Fruit fly (Drosophila melanogaster) whole organism, embryonic: Measurements from ENCODE around the gene CG14507.

ENCODE experiments used
- Adf1 ChIP-seq: fragments of 200-800 bp; sonication (Bioruptor generic); IDR thresholded peaks from 2 replicates; pipeline ENCODE4 v1.3.6; 2022; ENCODE audit warnings: missing biosample characterization, missing genetic modification characterization
- Atf6 ChIP-seq: fragments of 200-800 bp; sonication (Bioruptor generic); IDR thresholded peaks from 2 replicates; pipeline ENCODE4 v1.3.6; 2022; ENCODE audit warnings: missing biosample characterization, missing genetic modification characterization
- Bgb ChIP-seq: fragments of 200-800 bp; sonication (Bioruptor generic); IDR thresholded peaks from 2 replicates; pipeline ENCODE4 v1.3.6; 2022; ENCODE audit warnings: missing biosample characterization, missing genetic modification characterization; ENCODE audit not compliant: partially characterized antibody
- CG10274 ChIP-seq: fragments of 200-800 bp; sonication (Bioruptor generic); optimal IDR thresholded peaks from 3 replicates; lab custom pipeline; 2017; ENCODE audit warnings: missing biosample characterization, mild to moderate bottlenecking, missing genetic modification characterization
- CG10543 ChIP-seq: fragments of 200-800 bp; sonication (Bioruptor generic); optimal IDR thresholded peaks from 3 replicates; lab custom pipeline; 2017; ENCODE audit warnings: missing biosample characterization, mild to moderate bottlenecking, missing genetic modification characterization, moderate library complexity
- CG13424 ChIP-seq: fragments of 200-800 bp; sonication (Bioruptor generic); optimal IDR thresholded peaks from 2 replicates; lab custom pipeline; 2019; ENCODE audit warnings: missing biosample characterization, mild to moderate bottlenecking, missing genetic modification characterization, moderate library complexity
- CG16863 ChIP-seq: fragments of 200-800 bp; sonication (Bioruptor generic); optimal IDR thresholded peaks from 3 replicates; lab custom pipeline; 2016; ENCODE audit warnings: missing biosample characterization, missing genetic modification characterization
- CG17802 ChIP-seq: fragments of 200-800 bp; sonication (Bioruptor generic); optimal IDR thresholded peaks from 2 replicates; lab custom pipeline; 2018; ENCODE audit warnings: missing biosample characterization, mild to moderate bottlenecking, missing genetic modification characterization, moderate library complexity
- CG18599 ChIP-seq: fragments of 200-800 bp; sonication (Bioruptor generic); optimal IDR thresholded peaks from 3 replicates; lab custom pipeline; 2017; ENCODE audit warnings: missing biosample characterization, missing genetic modification characterization, mild to moderate bottlenecking, moderate library complexity, missing genetic modification reagents
- CG31224 ChIP-seq: fragments of 200-800 bp; sonication (Bioruptor generic); IDR thresholded peaks from 2 replicates; pipeline ENCODE4 v1.3.6; 2022; ENCODE audit warnings: missing biosample characterization, missing genetic modification characterization
- CG32767 ChIP-seq: fragments of 200-800 bp; sonication (Bioruptor generic); IDR thresholded peaks from 2 replicates; pipeline ENCODE4 v1.3.6; 2022; ENCODE audit warnings: missing biosample characterization, missing genetic modification characterization
- CG33557 ChIP-seq: fragments of 200-800 bp; sonication (Bioruptor generic); optimal IDR thresholded peaks from 2 replicates; lab custom pipeline; 2019; ENCODE audit warnings: missing biosample characterization, mild to moderate bottlenecking, missing genetic modification characterization, moderate library complexity
- CG4282 ChIP-seq: fragments of 200-800 bp; sonication (Bioruptor generic); optimal IDR thresholded peaks from 2 replicates; lab custom pipeline; 2016; ENCODE audit warnings: missing biosample characterization, missing genetic modification characterization
- CG4707 ChIP-seq: fragments of 200-800 bp; sonication (Bioruptor generic); optimal IDR thresholded peaks from 2 replicates; lab custom pipeline; 2018; ENCODE audit warnings: missing biosample characterization, mild to moderate bottlenecking, missing genetic modification characterization, moderate library complexity
- CG6854 ChIP-seq: fragments of 200-800 bp; sonication (Bioruptor generic); optimal IDR thresholded peaks from 3 replicates; lab custom pipeline; 2017; ENCODE audit warnings: missing biosample characterization, mild to moderate bottlenecking, missing genetic modification characterization
- CG8290 ChIP-seq, 3 experiments: fragments of 200-800 bp; sonication (Bioruptor generic); optimal IDR thresholded peaks; 2 replicates each; lab custom pipeline; 2016 to 2019; ENCODE audit warnings: missing biosample characterization in 3 of 3, missing genetic modification characterization in 3 of 3, mild to moderate bottlenecking in 2 of 3, moderate library complexity in 1 of 3
- CG8359 ChIP-seq: fragments of 200-800 bp; sonication (Bioruptor generic); optimal IDR thresholded peaks from 2 replicates; lab custom pipeline; 2017; ENCODE audit warnings: missing biosample characterization, mild to moderate bottlenecking, missing genetic modification characterization, borderline replicate concordance
- CG9932 ChIP-seq: fragments of 200-800 bp; sonication (Bioruptor generic); IDR thresholded peaks from 2 replicates; pipeline ENCODE4 v1.3.6; 2022; ENCODE audit warnings: missing biosample characterization, missing genetic modification characterization
- ERR ChIP-seq: fragments of 200-800 bp; sonication (Bioruptor generic); optimal IDR thresholded peaks from 2 replicates; lab custom pipeline; 2016; ENCODE audit warnings: missing biosample characterization, missing genetic modification characterization
- Elba2 ChIP-seq: fragments of 200-800 bp; sonication (Bioruptor generic); optimal IDR thresholded peaks from 3 replicates; lab custom pipeline; 2016; ENCODE audit warnings: missing biosample characterization, missing genetic modification characterization
- Hr78 ChIP-seq, 2 experiments: fragments of 200-800 bp in 1 of 2; fragments of >200 bp in 1 of 2; sonication (Bioruptor generic) in 1 of 2; optimal IDR thresholded peaks; 2 replicates each; lab custom pipeline; 2017 to 2019; ENCODE audit warnings: missing biosample characterization in 2 of 2, missing genetic modification characterization in 2 of 2, mild to moderate bottlenecking in 1 of 2, moderate library complexity in 1 of 2
- Lhr ChIP-seq: fragments of 200-800 bp; sonication (Bioruptor generic); optimal IDR thresholded peaks from 3 replicates; lab custom pipeline; 2017; ENCODE audit warnings: mild to moderate bottlenecking, missing biosample characterization, missing genetic modification reagents, missing genetic modification characterization
- MESR4 ChIP-seq: fragments of 200-800 bp; sonication (Bioruptor generic); optimal IDR thresholded peaks from 2 replicates; lab custom pipeline; 2018; ENCODE audit warnings: missing biosample characterization, mild to moderate bottlenecking, missing genetic modification characterization, moderate library complexity
- NFAT ChIP-seq: fragments of 200-800 bp; sonication (Bioruptor generic); IDR thresholded peaks from 2 replicates; pipeline ENCODE4 v1.3.6; 2022; ENCODE audit warnings: missing biosample characterization, missing genetic modification characterization
- Nf-YA ChIP-seq: fragments of 200-800 bp; sonication (Bioruptor generic); IDR thresholded peaks from 2 replicates; pipeline ENCODE4 v1.3.6; 2022; ENCODE audit warnings: missing biosample characterization, missing genetic modification characterization
- Ravus ChIP-seq: fragments of 200-800 bp; sonication (Bioruptor generic); IDR thresholded peaks from 2 replicates; pipeline ENCODE4 v1.3.6; 2022; ENCODE audit warnings: missing biosample characterization, missing genetic modification characterization
- Ssrp ChIP-seq: fragments of 200-800 bp; sonication (Bioruptor generic); optimal IDR thresholded peaks from 2 replicates; lab custom pipeline; 2018; ENCODE audit warnings: missing biosample characterization, mild to moderate bottlenecking, missing genetic modification characterization, moderate library complexity
- TFAM ChIP-seq: fragments of 200-800 bp; sonication (Bioruptor generic); optimal IDR thresholded peaks from 2 replicates; lab custom pipeline; 2017; ENCODE audit warnings: missing biosample characterization, missing genetic modification characterization, inconsistent platforms
- Xrp1 ChIP-seq: fragments of 200-800 bp; sonication (Bioruptor generic); IDR thresholded peaks from 2 replicates; pipeline ENCODE4 v1.3.6; 2022; ENCODE audit warnings: missing biosample characterization, missing genetic modification characterization
- aop ChIP-seq: fragments of 200-800 bp; sonication (Bioruptor generic); IDR thresholded peaks from 2 replicates; pipeline ENCODE4 v1.3.6; 2022; ENCODE audit warnings: missing biosample characterization, missing genetic modification characterization
- bsh ChIP-seq, 2 experiments: fragments of 200-800 bp; sonication (Bioruptor generic); optimal IDR thresholded peaks; 2 replicates each; lab custom pipeline; 2017 to 2018; ENCODE audit warnings: mild to moderate bottlenecking in 2 of 2, missing biosample characterization in 2 of 2, missing genetic modification characterization in 2 of 2, moderate library complexity in 1 of 2
- cato ChIP-seq: fragments of 200-800 bp; sonication (Bioruptor generic); optimal IDR thresholded peaks from 2 replicates; lab custom pipeline; 2016; ENCODE audit warnings: missing biosample characterization, missing genetic modification characterization, borderline replicate concordance
- chif ChIP-seq, 2 experiments: fragments of 200-800 bp; sonication (Bioruptor generic); optimal IDR thresholded peaks; 3 replicates each; lab custom pipeline; 2016; ENCODE audit warnings: missing biosample characterization in 2 of 2, missing genetic modification characterization in 2 of 2
- disco-r ChIP-seq: fragments of 200-800 bp; sonication (Bioruptor generic); optimal IDR thresholded peaks from 2 replicates; lab custom pipeline; 2016; ENCODE audit warnings: missing biosample characterization, missing genetic modification characterization
- dpn ChIP-seq, 2 experiments: fragments of 200-800 bp; sonication (Bioruptor generic); optimal IDR thresholded peaks; 3 replicates each; lab custom pipeline; 2016; ENCODE audit warnings: missing biosample characterization in 2 of 2, missing genetic modification characterization in 2 of 2
- fu2 ChIP-seq: fragments of 200-800 bp; sonication (Bioruptor generic); optimal IDR thresholded peaks from 2 replicates; lab custom pipeline; 2016; ENCODE audit warnings: missing biosample characterization, missing genetic modification characterization
- gfzf ChIP-seq: fragments of 200-800 bp; sonication (Bioruptor generic); optimal IDR thresholded peaks from 2 replicates; lab custom pipeline; 2016; ENCODE audit warnings: missing biosample characterization, mild to moderate bottlenecking, missing genetic modification characterization, moderate library complexity
- hbn ChIP-seq: fragments of 200-800 bp; sonication (Bioruptor generic); IDR thresholded peaks from 2 replicates; pipeline ENCODE4 v1.3.6; 2022; ENCODE audit warnings: missing biosample characterization, missing genetic modification characterization; ENCODE audit not compliant: partially characterized antibody
- kah ChIP-seq: fragments of 200-800 bp; sonication (Bioruptor generic); optimal IDR thresholded peaks from 2 replicates; lab custom pipeline; 2018; ENCODE audit warnings: missing biosample characterization, mild to moderate bottlenecking, missing genetic modification characterization
- mirr ChIP-seq: fragments of 200-800 bp; sonication (Bioruptor generic); optimal IDR thresholded peaks from 3 replicates; lab custom pipeline; 2018; ENCODE audit warnings: missing biosample characterization, mild to moderate bottlenecking, missing genetic modification characterization
- nau ChIP-seq: fragments of 200-800 bp; sonication (Bioruptor generic); optimal IDR thresholded peaks from 3 replicates; lab custom pipeline; 2017; ENCODE audit warnings: missing biosample characterization, mild to moderate bottlenecking, missing genetic modification characterization, missing genetic modification reagents
- pho ChIP-seq: fragments of 200-800 bp; sonication (Bioruptor generic); optimal IDR thresholded peaks from 2 replicates; lab custom pipeline; 2016; ENCODE audit warnings: missing biosample characterization, missing genetic modification characterization
- pnt ChIP-seq: fragments of 200-800 bp; sonication (Bioruptor generic); optimal IDR thresholded peaks from 3 replicates; lab custom pipeline; 2016; ENCODE audit warnings: missing biosample characterization, missing genetic modification characterization
- psq ChIP-seq: fragments of 200-800 bp; sonication (Bioruptor generic); optimal IDR thresholded peaks from 2 replicates; lab custom pipeline; 2017; ENCODE audit warnings: missing biosample characterization, missing genetic modification characterization
- pzg ChIP-seq: fragments of 200-800 bp; sonication (Bioruptor generic); optimal IDR thresholded peaks from 3 replicates; lab custom pipeline; 2018; ENCODE audit warnings: missing biosample characterization, mild to moderate bottlenecking, missing genetic modification characterization, moderate library complexity
- sc ChIP-seq, 3 experiments: fragments of >200 bp in 2 of 3; fragments of 200-800 bp in 1 of 3; sonication (Bioruptor generic) in 1 of 3; optimal IDR thresholded peaks; 2 replicates in 2 of 3; 3 replicates in 1 of 3; lab custom pipeline; 2017; ENCODE audit warnings: mild to moderate bottlenecking in 1 of 3, missing biosample characterization in 1 of 3, missing genetic modification characterization in 1 of 3, missing genetic modification reagents in 1 of 3
- slbo ChIP-seq: fragments of 200-800 bp; sonication (Bioruptor generic); IDR thresholded peaks from 2 replicates; pipeline ENCODE4 v1.3.6; 2022; ENCODE audit warnings: missing biosample characterization, missing genetic modification characterization
- slou ChIP-seq: fragments of 200-800 bp; sonication (Bioruptor generic); optimal IDR thresholded peaks from 3 replicates; lab custom pipeline; 2016; ENCODE audit warnings: missing biosample characterization, missing genetic modification characterization
- usp ChIP-seq: fragments of >200 bp; optimal IDR thresholded peaks from 2 replicates; lab custom pipeline; 2017; ENCODE audit warnings: missing biosample characterization, missing genetic modification characterization
- vfl ChIP-seq: fragments of 200-800 bp; sonication (Bioruptor generic); optimal IDR thresholded peaks from 2 replicates; lab custom pipeline; 2016; ENCODE audit warnings: missing biosample characterization, missing genetic modification characterization

Gene CG14507

DNA sequence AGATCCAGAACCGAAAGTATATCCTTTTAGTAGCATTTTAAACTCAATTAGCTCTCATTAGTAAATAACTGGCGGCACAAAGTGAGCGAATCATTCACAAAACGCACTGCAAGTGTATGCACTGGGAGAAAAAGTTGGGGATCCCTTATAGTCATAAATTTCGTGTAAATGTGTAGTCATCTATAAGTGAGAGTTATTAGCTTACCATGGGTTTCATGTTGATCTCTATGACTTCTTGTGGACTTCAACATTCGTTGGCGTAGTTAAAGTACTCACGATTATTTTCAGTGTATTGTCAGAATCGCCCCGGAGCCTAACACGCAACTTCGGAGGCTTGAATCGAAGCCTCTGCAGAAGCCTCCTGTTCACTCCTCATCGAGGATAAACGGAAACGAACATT is 49.5 kb upstream of the CG14507 start (continued):
- TF ChIP-seq CG31224 = no peak
- TF ChIP-seq vfl (GFP tag; lab: Kevin White, UChicago) = no peak
- no peak for TF ChIP-seq CG17802 (tag; lab: Kevin White, UChicago)
- no peak for TF ChIP-seq pnt (GFP tag; lab: Kevin White, UChicago)
- no peak for TF ChIP-seq sc (optimal IDR thresholded peaks at IDR 0.05; lab: Kevin White, UChicago)
- no peak for TF ChIP-seq sc (GFP tag; optimal IDR thresholded peaks at IDR 0.05; lab: Kevin White, UChicago)
- no peak for TF ChIP-seq Adf1
- TF ChIP-seq Atf6 (GFP tag; lab: Robert Waterston, UW) = no peak
- peak; percentile 41; the same call in 1 of the 2 replicates for TF ChIP-seq Xrp1 (GFP tag; lab: Robert Waterston, UW)
- no peak for TF ChIP-seq Nf-YA (GFP tag; lab: Robert Waterston, UW)
- no peak for TF ChIP-seq NFAT (GFP tag; lab: Robert Waterston, UW)
- TF ChIP-seq CG33557 (GFP tag; lab: Kevin White, UChicago) = no peak
- TF ChIP-seq slbo (GFP tag; lab: Robert Waterston, UW) = no peak
- TF ChIP-seq CG10274 (GFP tag; lab: Kevin White, UChicago) = no peak
- no peak for TF ChIP-seq CG6854 (GFP tag; lab: Kevin White, UChicago)
- peak in 1 of 2 experiments; percentile 58 for TF ChIP-seq chif (GFP tag; optimal IDR thresholded peaks at IDR 0.05; lab: Kevin White, UChicago)
- peak; percentile 67 to 69 for TF ChIP-seq bsh (GFP tag; optimal IDR thresholded peaks at IDR 0.05; lab: Kevin White, UChicago)
- TF ChIP-seq nau (GFP tag; lab: Kevin White, UChicago) = no peak
- TF ChIP-seq CG10543 (GFP tag; lab: Kevin White, UChicago) = no peak
- TF ChIP-seq slou (GFP tag; lab: Kevin White, UChicago) = no peak
- TF ChIP-seq gfzf = no peak
- TF ChIP-seq CG9932 (GFP tag; lab: Robert Waterston, UW) = no peak
- TF ChIP-seq CG8290 (GFP tag; optimal IDR thresholded peaks at IDR 0.05; lab: Kevin White, UChicago) = no peak
- no peak for TF ChIP-seq CG8290 (tag; optimal IDR thresholded peaks at IDR 0.05; lab: Kevin White, UChicago)
- no peak for TF ChIP-seq MESR4 (GFP tag; lab: Kevin White, UChicago)
- no peak for TF ChIP-seq kah (GFP tag; lab: Kevin White, UChicago)
- TF ChIP-seq cato (GFP tag; lab: Kevin White, UChicago) = no peak
- TF ChIP-seq Ssrp = peak; percentile 15
- TF ChIP-seq CG4282 (GFP tag; lab: Kevin White, UChicago) = no peak
- no peak for TF ChIP-seq fu2 (GFP tag; lab: Kevin White, UChicago)
- no peak for TF ChIP-seq CG13424 (tag; lab: Kevin White, UChicago)
- TF ChIP-seq Bgb (GFP tag; lab: Robert Waterston, UW) = no peak
- TF ChIP-seq usp (GFP tag; lab: Kevin White, UChicago) = no peak
- no peak for TF ChIP-seq Hr78 (GFP tag; optimal IDR thresholded peaks at IDR 0.05; lab: Kevin White, UChicago)
- no peak for TF ChIP-seq ERR (GFP tag; lab: Kevin White, UChicago)
- TF ChIP-seq CG32767 = no peak
- no peak for TF ChIP-seq aop (GFP tag; lab: Robert Waterston, UW)
- no peak for TF ChIP-seq disco-r
- no peak for TF ChIP-seq dpn (GFP tag; optimal IDR thresholded peaks at IDR 0.05; lab: Kevin White, UChicago)
- no peak for TF ChIP-seq Elba2 (GFP tag; lab: Kevin White, UChicago)
- TF ChIP-seq Lhr (GFP tag; lab: Kevin White, UChicago) = no peak
- no peak for TF ChIP-seq CG18599 (GFP tag; lab: Kevin White, UChicago)
- no peak for TF ChIP-seq TFAM
- TF ChIP-seq CG8359 (GFP tag; lab: Kevin White, UChicago) = no peak
- TF ChIP-seq psq = no peak
- no peak for TF ChIP-seq CG16863
- no peak for TF ChIP-seq pho (GFP tag; lab: Kevin White, UChicago)
- TF ChIP-seq pzg (GFP tag; lab: Kevin White, UChicago) = no peak
- TF ChIP-seq hbn (GFP tag; lab: Robert Waterston, UW) = no peak
- TF ChIP-seq CG4707 (GFP tag; lab: Kevin White, UChicago) = no peak
- TF ChIP-seq Ravus (GFP tag; lab: Robert Waterston, UW) = no peak
- TF ChIP-seq mirr (GFP tag; lab: Kevin White, UChicago) = no peak
